Fruit fly (Drosophila melanogaster) whole organism, adult: ENCODE measurements around the gene CG12994.
A peak's percentile ranks its signal among the peaks of the same experiment; 100 is the strongest.

Experiments
- CG11617 ChIP-seq: fragments of 200-800 bp; sonication (Bioruptor generic); optimal IDR thresholded peaks from 2 replicates; lab custom pipeline; 2017; ENCODE audit warnings: mild to moderate bottlenecking, missing biosample characterization, missing genetic modification reagents, missing genetic modification characterization
- CG12768 ChIP-seq: fragments of 200-800 bp; sonication (Bioruptor generic); optimal IDR thresholded peaks from 2 replicates; lab custom pipeline; 2017; ENCODE audit warnings: missing biosample characterization, missing genetic modification characterization, mild to moderate bottlenecking, moderate library complexity, missing genetic modification reagents
- CG14711 ChIP-seq: fragments of 200-800 bp; sonication (Bioruptor generic); optimal IDR thresholded peaks from 2 replicates; lab custom pipeline; 2018; ENCODE audit warnings: missing biosample characterization, mild to moderate bottlenecking, missing genetic modification characterization, moderate library complexity
- CG1620 ChIP-seq: fragments of 200-800 bp; sonication (Bioruptor generic); optimal IDR thresholded peaks from 2 replicates; lab custom pipeline; 2016; ENCODE audit warnings: missing biosample characterization, missing genetic modification characterization
- CG33017 ChIP-seq: fragments of 200-800 bp; sonication (Bioruptor generic); optimal IDR thresholded peaks from 2 replicates; lab custom pipeline; 2018; ENCODE audit warnings: missing biosample characterization, mild to moderate bottlenecking, missing genetic modification characterization, moderate library complexity
- CG5204 ChIP-seq: fragments of 200-800 bp; sonication (Bioruptor generic); optimal IDR thresholded peaks from 2 replicates; lab custom pipeline; 2016; ENCODE audit warnings: missing biosample characterization, missing genetic modification characterization
- CG7045 ChIP-seq: fragments of 200-800 bp; sonication (Bioruptor generic); optimal IDR thresholded peaks from 2 replicates; lab custom pipeline; 2017; ENCODE audit warnings: missing biosample characterization, mild to moderate bottlenecking, missing genetic modification characterization
- CG7101 ChIP-seq: fragments of 200-800 bp; sonication (Bioruptor generic); optimal IDR thresholded peaks from 2 replicates; lab custom pipeline; 2018; ENCODE audit warnings: missing biosample characterization, mild to moderate bottlenecking, missing genetic modification characterization, moderate library complexity
- Clk ChIP-seq: fragments of 200-800 bp; sonication (Bioruptor generic); optimal IDR thresholded peaks from 2 replicates; lab custom pipeline; 2017; ENCODE audit warnings: missing biosample characterization, missing genetic modification characterization
- Crg-1 ChIP-seq: fragments of 200-800 bp; sonication (Bioruptor generic); optimal IDR thresholded peaks from 2 replicates; lab custom pipeline; 2016; ENCODE audit warnings: missing biosample characterization, missing genetic modification characterization
- Hr96 ChIP-seq: fragments of 200-800 bp; sonication (Bioruptor generic); optimal IDR thresholded peaks from 2 replicates; lab custom pipeline; 2016; ENCODE audit warnings: missing biosample characterization, missing genetic modification characterization
- Mnt ChIP-seq: fragments of 200-800 bp; sonication (Bioruptor generic); optimal IDR thresholded peaks from 2 replicates; lab custom pipeline; 2016; ENCODE audit warnings: missing biosample characterization, mild to moderate bottlenecking, missing genetic modification characterization
- bab1 ChIP-seq: fragments of 200-800 bp; sonication (Bioruptor generic); optimal IDR thresholded peaks from 3 replicates; lab custom pipeline; 2019; ENCODE audit warnings: missing biosample characterization, mild to moderate bottlenecking, missing genetic modification characterization, moderate library complexity
- cic ChIP-seq: fragments of 200-800 bp; sonication (Bioruptor generic); optimal IDR thresholded peaks from 2 replicates; lab custom pipeline; 2017; ENCODE audit warnings: missing biosample characterization, mild to moderate bottlenecking, missing genetic modification characterization, moderate library complexity
- cnc ChIP-seq, 2 experiments: fragments of >200 bp; optimal IDR thresholded peaks; 2 replicates each; lab custom pipeline; 2017
- kay ChIP-seq: fragments of 200-800 bp; sonication (Bioruptor generic); peaks from one replicate; lab custom pipeline; 2016; ENCODE audit warnings: missing biosample characterization, missing genetic modification characterization, borderline replicate concordance
- ovo ChIP-seq: fragments of 200-800 bp; sonication (Bioruptor generic); optimal IDR thresholded peaks from 2 replicates; lab custom pipeline; 2016; ENCODE audit warnings: missing biosample characterization, missing genetic modification characterization
- pad ChIP-seq: fragments of 200-800 bp; sonication (Bioruptor generic); optimal IDR thresholded peaks from 3 replicates; lab custom pipeline; 2017; ENCODE audit warnings: missing biosample characterization, missing genetic modification characterization, mild to moderate bottlenecking, moderate library complexity, missing genetic modification reagents
- tj ChIP-seq: fragments of 200-800 bp; sonication (Bioruptor generic); optimal IDR thresholded peaks from 3 replicates; lab custom pipeline; 2017; ENCODE audit warnings: missing biosample characterization, mild to moderate bottlenecking, missing genetic modification characterization, moderate library complexity
- toe ChIP-seq: fragments of 200-800 bp; sonication (Bioruptor generic); optimal IDR thresholded peaks from 2 replicates; lab custom pipeline; 2016; ENCODE audit warnings: missing biosample characterization, missing genetic modification characterization

Gene CG12994

dm6 chrX:17484152-17484807 is 40.5 kb upstream of the CG12994 start:
- TF ChIP-seq ovo (GFP tag; lab: Kevin White, UChicago) (no peak), Hr96 (GFP tag; lab: Kevin White, UChicago) (no peak), CG33017 (tag; lab: Kevin White, UChicago) (no peak), tj (GFP tag; lab: Kevin White, UChicago) (peak; percentile 74), CG11617 (GFP tag; lab: Kevin White, UChicago) (no peak)

dm6 chrX:17482808-17483207 is 39.0 kb upstream of the CG12994 start:
- TF ChIP-seq kay (GFP tag; lab: Kevin White, UChicago) (no peak), CG7045 (GFP tag; lab: Kevin White, UChicago) (no peak), CG14711 (tag; lab: Kevin White, UChicago) (no peak), cnc (optimal IDR thresholded peaks at IDR 0.05; lab: Kevin White, UChicago) (no peak), bab1 (GFP tag; lab: Kevin White, UChicago) (no peak), CG5204 (no peak), cic (GFP tag; lab: Kevin White, UChicago) (no peak), Mnt (no peak), tj (GFP tag; lab: Kevin White, UChicago) (no peak), CG1620 (GFP tag; lab: Kevin White, UChicago) (no peak), CG12768 (no peak), Clk (GFP tag; lab: Kevin White, UChicago) (no peak), toe (GFP tag; lab: Kevin White, UChicago) (no peak), CG33017 (tag; lab: Kevin White, UChicago) (no peak), Crg-1 (GFP tag; lab: Kevin White, UChicago) (no peak), Hr96 (GFP tag; lab: Kevin White, UChicago) (no peak), ovo (GFP tag; lab: Kevin White, UChicago) (no peak), CG11617 (GFP tag; lab: Kevin White, UChicago) (no peak)

- TF ChIP-seq CG7101, result no peak
- peak; percentile 4 for TF ChIP-seq Mnt
These were observed 38.0 kb upstream of the CG12994 start for dm6 chrX:17481659-17482266.

- TF ChIP-seq Crg-1 (GFP tag; lab: Kevin White, UChicago), result no peak
- no peak for TF ChIP-seq Mnt
- TF ChIP-seq cic (GFP tag; lab: Kevin White, UChicago), result no peak
- no peak for TF ChIP-seq Hr96 (GFP tag; lab: Kevin White, UChicago)
- no peak for TF ChIP-seq bab1 (GFP tag; lab: Kevin White, UChicago)
- no peak for TF ChIP-seq CG5204
- no peak for TF ChIP-seq CG1620 (GFP tag; lab: Kevin White, UChicago)
- TF ChIP-seq CG14711 (tag; lab: Kevin White, UChicago), result no peak
These were observed 34.6 kb upstream of the CG12994 start for dm6 chrX:17478383-17478782.

dm6 chrX:17476999-17477398 is 33.2 kb upstream of the CG12994 start:
- TF ChIP-seq kay (GFP tag; lab: Kevin White, UChicago), result no peak
- TF ChIP-seq tj (GFP tag; lab: Kevin White, UChicago), result no peak
- no peak for TF ChIP-seq CG5204
- TF ChIP-seq CG7045 (GFP tag; lab: Kevin White, UChicago), result no peak
- no peak for TF ChIP-seq Hr96 (GFP tag; lab: Kevin White, UChicago)
- no peak for TF ChIP-seq cic (GFP tag; lab: Kevin White, UChicago)
- no peak for TF ChIP-seq CG11617 (GFP tag; lab: Kevin White, UChicago)
- no peak for TF ChIP-seq pad (GFP tag; lab: Kevin White, UChicago)
- TF ChIP-seq Crg-1 (GFP tag; lab: Kevin White, UChicago), result no peak
- TF ChIP-seq CG12768, result no peak
- TF ChIP-seq Clk (GFP tag; lab: Kevin White, UChicago), result no peak
- no peak for TF ChIP-seq ovo (GFP tag; lab: Kevin White, UChicago)
- no peak for TF ChIP-seq toe (GFP tag; lab: Kevin White, UChicago)

dm6 chrX:17473879-17474278 is 30.1 kb upstream of the CG12994 start:
- TF ChIP-seq Hr96 (GFP tag; lab: Kevin White, UChicago) (no peak), CG5204 (no peak), kay (GFP tag; lab: Kevin White, UChicago) (no peak), cnc (optimal IDR thresholded peaks at IDR 0.05; lab: Kevin White, UChicago) (no peak), CG33017 (tag; lab: Kevin White, UChicago) (no peak), Mnt (no peak), pad (GFP tag; lab: Kevin White, UChicago) (no peak), cic (GFP tag; lab: Kevin White, UChicago) (no peak)
